Fruit fly (Drosophila melanogaster) Kc167 (cell line): Measurements from ENCODE around the gene CG14095.
"Not testable (repeated sequence)": the region's sequence is repeated elsewhere in the genome, so short reads cannot be mapped to it uniquely, and the experiment has no call there.

Source experiments
- Myc ChIP-seq: fragments of >200 bp; optimal IDR thresholded peaks from 2 replicates; lab custom pipeline; 2017; ENCODE audit warnings: missing external identifiers
- Sin3A ChIP-seq: fragments of >200 bp; optimal IDR thresholded peaks from 2 replicates; lab custom pipeline; 2018; ENCODE audit warnings: missing external identifiers
- h ChIP-seq: fragments of >200 bp; optimal IDR thresholded peaks from 3 replicates; lab custom pipeline; 2018; ENCODE audit warnings: missing external identifiers
- insv ChIP-seq: fragments of >200 bp; optimal IDR thresholded peaks from 3 replicates; lab custom pipeline; 2018; ENCODE audit warnings: missing external identifiers
- psq ChIP-seq: fragments of >200 bp; optimal IDR thresholded peaks from 2 replicates; lab custom pipeline; 2017; ENCODE audit warnings: missing external identifiers
- ttk ChIP-seq: sonication (Bioruptor generic); optimal IDR thresholded peaks from 2 replicates; lab custom pipeline; 2017; ENCODE audit warnings: missing external identifiers

The CG14095 gene

DNA sequence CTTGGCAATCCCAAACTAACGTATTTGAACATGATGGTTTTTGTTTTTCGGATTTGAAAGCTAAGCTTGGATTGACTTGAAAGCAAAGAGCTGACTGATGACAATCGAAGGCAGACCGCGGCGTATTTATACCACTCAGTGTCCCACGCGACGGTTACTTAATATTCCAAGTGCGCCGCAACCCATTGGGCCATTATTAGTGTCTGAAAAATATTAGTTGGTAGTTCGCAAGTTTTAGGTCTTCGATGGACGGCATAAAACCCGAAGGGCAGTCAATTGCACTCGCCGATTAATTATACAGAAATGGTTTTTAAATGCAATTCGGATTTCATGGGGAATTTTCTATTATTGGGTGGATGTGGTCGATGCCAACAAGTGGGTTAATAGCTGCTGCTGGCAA is at the start of gene CG14095:
TSS of gene CG14095 (minus strand) at position 101 of the 400 bp plus-strand sequence.
- no peak for TF ChIP-seq ttk
- no peak for TF ChIP-seq Sin3A
- no peak for TF ChIP-seq h (lab: Kevin White, UChicago)
- no peak for TF ChIP-seq Myc
- TF ChIP-seq psq: no peak
- TF ChIP-seq insv: no peak

DNA sequence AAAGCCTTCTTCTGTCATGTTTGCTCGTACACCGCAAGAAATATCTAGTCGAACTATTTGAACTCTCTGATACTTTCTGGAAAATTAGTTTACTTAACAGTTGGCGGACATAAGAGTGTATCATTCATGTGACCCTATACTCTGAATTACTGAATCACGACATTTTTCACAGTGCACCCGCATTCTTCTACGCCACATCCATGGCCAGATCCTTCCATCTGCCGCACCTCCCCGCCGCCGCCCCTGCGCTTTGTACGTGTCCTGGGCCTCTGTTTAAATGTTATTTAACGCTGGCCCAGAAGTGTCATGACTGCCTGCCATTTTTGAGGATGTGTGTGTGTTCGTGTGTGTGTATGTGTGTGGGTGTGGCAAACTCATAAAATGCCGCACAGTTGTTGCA is 48.1 kb upstream of the CG14095 start:
- TF ChIP-seq psq: no peak
- no peak for TF ChIP-seq insv
- TF ChIP-seq Sin3A: no peak
- no peak for TF ChIP-seq h (lab: Kevin White, UChicago)
- no peak for TF ChIP-seq ttk
- TF ChIP-seq Myc: no peak

DNA sequence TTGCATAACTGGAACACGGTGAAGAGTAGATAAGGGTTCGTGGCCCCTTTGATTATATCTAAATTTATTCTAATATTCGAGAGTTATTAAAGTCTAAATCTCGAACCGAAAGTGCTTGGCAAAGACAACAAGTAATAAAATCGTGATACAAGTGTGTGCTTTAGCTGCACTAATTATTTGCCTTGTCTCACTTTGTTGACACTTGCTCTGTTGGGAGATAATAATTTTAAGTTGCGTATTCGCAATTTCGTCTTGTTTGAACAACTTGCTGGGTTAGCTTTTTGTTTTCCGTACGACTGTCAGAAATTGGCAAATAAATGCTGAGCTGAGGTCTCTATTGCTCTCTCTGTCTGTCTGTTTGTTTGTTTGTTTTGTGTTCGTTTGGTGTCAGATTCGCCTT is 40.2 kb upstream of the CG14095 start:
- TF ChIP-seq Myc: no peak
- no peak for TF ChIP-seq insv
- no peak for TF ChIP-seq h (lab: Kevin White, UChicago)
- no peak for TF ChIP-seq ttk

DNA sequence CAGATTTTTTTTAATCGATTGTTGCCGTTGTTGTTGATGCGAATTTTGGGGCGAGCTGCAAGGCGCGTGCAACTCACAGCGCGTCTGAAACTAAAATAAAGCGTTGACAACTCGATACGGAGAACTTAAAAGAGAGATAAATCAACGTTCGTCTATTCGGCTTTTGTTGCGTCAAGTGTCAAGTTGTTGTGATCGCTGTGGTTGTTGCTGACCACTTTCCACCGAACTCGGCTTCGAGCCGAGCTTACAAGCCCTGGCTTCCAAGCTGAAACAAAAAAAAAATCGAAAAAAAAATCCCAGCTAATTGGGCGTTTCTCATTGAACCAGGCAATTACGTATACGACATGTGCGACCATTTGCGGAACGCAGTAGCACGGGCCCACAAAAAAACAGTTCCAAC is 39.2 kb upstream of the CG14095 start, which contains the start of gene CG9452:
TSS of gene CG9452 (minus strand) at position 101 of the 400 bp plus-strand sequence.
- TF ChIP-seq insv: no peak
- TF ChIP-seq Myc: no peak
- TF ChIP-seq Sin3A: no peak
- no peak for TF ChIP-seq psq
- TF ChIP-seq ttk: no peak
- no peak for TF ChIP-seq h (lab: Kevin White, UChicago)

DNA sequence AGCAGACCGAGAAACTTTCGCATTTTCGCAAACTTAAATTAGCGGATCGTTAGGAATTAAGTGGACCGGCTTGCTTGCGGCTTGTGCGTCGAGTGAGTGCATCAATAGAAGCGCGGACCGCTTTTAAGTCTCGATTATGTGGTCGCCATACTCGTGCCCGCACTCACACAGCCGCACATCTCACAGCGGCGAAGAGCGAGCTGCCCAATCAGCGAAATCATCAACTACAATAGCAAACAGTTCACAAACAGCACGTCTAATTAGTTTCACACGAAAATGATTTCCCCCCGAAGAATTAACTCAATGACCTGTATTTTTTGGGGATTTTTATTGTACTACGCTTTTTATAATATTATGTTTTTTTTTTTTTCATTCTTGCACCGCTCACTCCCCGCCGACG is 36.1 kb upstream of the CG14095 start, which contains the start of gene CG9451:
TSS of gene CG9451 (minus strand) at position 101 of the 400 bp plus-strand sequence.
- TF ChIP-seq Sin3A (no peak), ttk (no peak)

DNA sequence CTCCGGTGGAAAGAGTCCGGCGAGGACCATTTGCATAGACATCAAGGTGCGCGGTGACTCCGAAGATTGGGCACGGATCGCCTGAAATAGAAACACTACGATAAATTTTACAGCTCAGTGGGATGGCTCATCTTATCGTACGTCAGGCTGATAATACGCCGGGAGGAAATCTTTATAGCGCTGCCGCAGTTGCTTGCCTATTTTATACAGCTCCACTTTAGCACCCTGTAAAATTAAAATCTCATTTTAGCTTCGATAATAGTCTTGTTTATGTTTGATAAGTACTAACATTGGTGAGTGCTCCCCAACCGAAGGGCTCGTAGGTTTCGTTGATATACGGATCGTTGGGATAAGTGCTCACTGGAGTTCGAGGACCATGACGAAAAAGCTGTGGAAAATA is 34.8 kb upstream of the CG14095 start:
- no peak for TF ChIP-seq h (lab: Kevin White, UChicago)
- TF ChIP-seq ttk: no peak
- TF ChIP-seq Myc: no peak
- no peak for TF ChIP-seq Sin3A
- TF ChIP-seq psq: no peak
- no peak for TF ChIP-seq insv

DNA sequence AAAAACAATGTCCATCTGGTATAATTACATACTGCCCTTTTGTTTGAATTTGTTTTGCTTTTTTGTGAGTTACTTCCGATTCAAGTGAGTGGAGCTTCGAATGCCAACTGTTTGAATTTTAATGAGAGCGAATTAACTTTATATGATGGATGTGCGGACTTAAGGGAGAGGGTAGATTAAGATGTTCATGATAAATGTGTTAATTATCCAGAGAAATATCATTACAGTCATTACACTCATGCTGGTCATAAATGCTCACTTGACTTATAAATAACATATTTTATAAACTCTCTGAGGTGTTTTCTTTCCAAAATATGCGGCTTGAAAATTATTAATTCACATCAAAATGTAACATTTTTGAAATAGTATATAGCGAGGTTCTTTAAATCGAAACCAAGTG is 33.1 kb upstream of the CG14095 start, which contains the start of gene CG9449:
TSS of gene CG9449 (minus strand) at position 101 of the 400 bp plus-strand sequence.
- no peak for TF ChIP-seq Sin3A
- TF ChIP-seq Myc: no peak
- TF ChIP-seq insv: no peak
- no peak for TF ChIP-seq psq
- no peak for TF ChIP-seq ttk
- TF ChIP-seq h (lab: Kevin White, UChicago): no peak

DNA sequence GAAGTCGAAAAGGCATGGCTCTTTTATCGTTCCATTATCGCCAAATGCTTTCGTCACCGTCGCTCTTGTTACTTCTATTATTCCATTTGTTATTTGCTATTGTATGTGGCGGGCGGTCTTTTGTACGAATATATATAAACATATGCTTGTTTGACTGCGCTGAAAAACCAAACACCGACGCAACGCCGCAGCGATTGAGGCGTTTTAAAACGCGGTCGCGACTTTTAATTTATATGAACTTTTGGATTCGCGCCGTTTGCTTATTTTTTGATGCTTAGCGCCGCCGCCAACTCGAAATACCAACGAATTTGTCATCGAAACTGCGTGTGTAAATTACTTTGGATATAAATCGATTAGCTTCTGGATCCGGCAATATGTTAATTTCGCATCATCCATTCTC is 32.6 kb upstream of the CG14095 start:
- TF ChIP-seq Sin3A: no peak
- TF ChIP-seq insv: no peak
- TF ChIP-seq h (lab: Kevin White, UChicago): no peak
- TF ChIP-seq Myc: no peak
- no peak for TF ChIP-seq ttk
- TF ChIP-seq psq: no peak

DNA sequence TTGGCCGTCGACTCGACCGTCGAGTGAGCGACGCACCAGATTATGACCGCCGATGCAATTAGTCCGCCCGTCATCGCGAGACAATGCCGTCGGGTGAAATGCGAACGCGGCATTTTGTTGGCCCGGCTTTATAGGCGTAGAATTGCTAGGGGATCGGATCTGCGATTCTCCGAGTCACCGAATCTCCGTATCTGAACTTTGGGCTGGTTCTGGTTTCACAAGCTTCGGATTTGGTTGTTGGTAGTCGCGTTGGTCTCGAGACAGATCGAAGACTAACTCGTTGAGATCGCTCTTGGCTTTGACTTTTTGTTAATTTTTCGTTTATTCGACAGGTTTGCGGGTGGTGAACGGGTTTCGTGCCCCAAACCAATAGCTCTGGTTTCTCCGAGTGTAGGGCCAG is 32.0 kb upstream of the CG14095 start:
- TF ChIP-seq h (lab: Kevin White, UChicago) (no peak), Myc (no peak), psq (no peak), ttk (no peak), insv (no peak), Sin3A (no peak)

DNA sequence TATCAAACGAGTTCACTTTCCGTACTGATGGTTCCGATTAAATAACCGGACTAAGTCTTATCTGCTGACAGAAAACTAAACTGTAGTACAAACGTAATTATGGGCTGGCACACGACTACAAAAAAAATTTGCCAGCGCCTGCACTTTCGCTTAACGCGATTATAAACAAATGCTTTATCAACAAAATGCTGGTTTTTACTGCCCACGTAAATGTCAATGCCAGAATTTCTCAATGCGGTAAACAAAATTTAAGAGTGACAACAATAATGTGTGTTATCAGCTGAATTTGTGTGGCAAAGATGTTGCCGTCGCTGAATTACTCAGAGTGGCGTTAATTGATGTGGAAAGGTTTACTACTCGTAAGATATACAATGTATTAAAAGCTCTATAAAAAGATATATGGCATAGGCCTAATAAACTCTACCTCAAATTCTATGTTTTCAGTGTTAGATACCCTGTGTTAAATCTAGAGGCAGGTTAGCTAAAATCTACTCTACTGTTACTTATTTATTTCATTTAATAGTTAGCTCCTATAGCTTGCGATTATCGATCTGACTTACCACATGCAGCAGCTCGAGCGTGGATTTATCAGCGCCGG is 31.5 kb upstream of the CG14095 start:
- no peak for TF ChIP-seq insv
- TF ChIP-seq h (lab: Kevin White, UChicago): no peak
- TF ChIP-seq ttk: no peak
- TF ChIP-seq psq: no peak
- no peak for TF ChIP-seq Myc
- no peak for TF ChIP-seq Sin3A

DNA sequence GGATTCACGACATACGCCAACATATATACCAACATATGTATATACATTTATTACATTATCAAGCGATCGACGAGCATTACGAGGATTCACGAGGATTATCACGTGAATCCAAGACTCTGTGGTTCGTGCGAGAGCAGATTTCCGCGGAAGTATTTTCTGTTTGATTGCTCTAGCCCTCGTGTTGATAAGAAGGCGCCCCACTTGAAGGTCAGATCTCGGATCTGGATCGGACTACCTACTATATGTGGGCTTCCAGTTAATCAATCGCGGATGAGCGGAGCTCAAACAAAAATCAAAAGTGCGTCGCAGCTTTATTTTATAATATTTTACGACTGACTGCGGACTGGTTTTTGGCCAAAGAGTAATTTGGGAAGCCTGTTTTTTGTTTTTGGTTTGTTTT is 30.4 kb upstream of the CG14095 start:
- TF ChIP-seq ttk: no peak
- TF ChIP-seq Myc: no peak
- TF ChIP-seq insv: no peak
- TF ChIP-seq Sin3A: no peak
- no peak for TF ChIP-seq psq
- no peak for TF ChIP-seq h (lab: Kevin White, UChicago)

DNA sequence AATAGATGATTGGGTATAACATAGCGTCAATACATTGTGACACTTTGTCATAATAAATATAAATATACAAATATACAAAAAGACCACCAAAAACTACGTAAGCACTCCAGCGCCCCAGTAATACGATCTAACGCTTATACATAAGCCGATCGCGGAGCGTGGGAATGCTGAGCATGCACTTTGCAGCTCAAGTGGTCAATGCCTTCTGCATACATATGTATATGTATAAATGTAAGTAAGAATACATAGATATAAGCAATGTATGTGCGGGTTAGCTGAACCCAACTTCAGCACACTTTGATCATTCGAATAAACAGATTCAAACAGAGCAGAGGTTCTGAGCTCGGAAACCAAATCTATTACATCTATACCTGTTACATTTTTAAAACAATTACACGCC is 22.7 kb upstream of the CG14095 start, which contains the start of gene CG32212:
TSS of gene CG32212 (plus strand) at position 301 of the 400 bp plus-strand sequence.
- not testable (repeated sequence) for TF ChIP-seq h (lab: Kevin White, UChicago); ttk; Myc

DNA sequence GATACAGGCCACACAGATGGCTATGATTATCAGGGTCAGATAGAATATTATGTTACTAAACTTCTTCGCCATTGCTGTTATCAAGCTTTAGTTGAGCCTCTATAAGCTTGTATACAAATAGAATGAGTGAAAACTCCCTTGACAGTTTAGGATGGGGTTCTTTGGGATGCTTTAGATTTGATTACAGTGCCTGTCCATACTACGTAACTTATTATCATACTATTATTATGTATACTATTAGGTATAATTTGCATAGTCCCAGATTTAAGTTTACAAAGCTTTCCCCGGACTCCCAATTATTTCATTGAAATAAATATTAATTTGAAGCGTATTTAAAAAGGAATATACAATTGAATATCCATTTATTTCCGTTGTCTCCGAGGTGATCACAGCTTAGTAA is 21.8 kb upstream of the CG14095 start, which contains the start of gene brv1:
TSS of gene brv1 (minus strand) at position 101 of the 400 bp plus-strand sequence.
- TF ChIP-seq Sin3A (no peak), insv (no peak), psq (no peak), h (lab: Kevin White, UChicago) (no peak), Myc (no peak), ttk (no peak)

DNA sequence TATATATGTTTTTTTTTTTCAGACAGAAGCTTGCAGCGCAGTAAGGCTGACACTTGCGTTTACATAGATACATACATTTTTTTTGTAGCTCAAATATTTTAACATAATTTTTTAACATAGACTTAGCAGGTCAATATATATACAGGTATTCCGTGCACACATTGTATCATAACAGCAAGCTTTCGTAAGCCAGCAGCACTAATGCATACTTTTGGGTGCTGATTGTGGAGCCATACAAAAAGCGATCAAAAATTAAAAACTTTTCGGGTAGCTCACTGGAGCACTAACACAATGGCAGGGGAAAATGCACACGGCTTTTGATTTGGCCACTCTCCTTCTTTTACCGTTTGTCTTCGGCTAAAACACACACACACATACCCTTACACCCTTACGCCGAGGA is 18.4 kb upstream of the CG14095 start:
- no peak for TF ChIP-seq insv
- no peak for TF ChIP-seq psq
- no peak for TF ChIP-seq Sin3A
- TF ChIP-seq Myc: no peak
- no peak for TF ChIP-seq h (lab: Kevin White, UChicago)
- no peak for TF ChIP-seq ttk

DNA sequence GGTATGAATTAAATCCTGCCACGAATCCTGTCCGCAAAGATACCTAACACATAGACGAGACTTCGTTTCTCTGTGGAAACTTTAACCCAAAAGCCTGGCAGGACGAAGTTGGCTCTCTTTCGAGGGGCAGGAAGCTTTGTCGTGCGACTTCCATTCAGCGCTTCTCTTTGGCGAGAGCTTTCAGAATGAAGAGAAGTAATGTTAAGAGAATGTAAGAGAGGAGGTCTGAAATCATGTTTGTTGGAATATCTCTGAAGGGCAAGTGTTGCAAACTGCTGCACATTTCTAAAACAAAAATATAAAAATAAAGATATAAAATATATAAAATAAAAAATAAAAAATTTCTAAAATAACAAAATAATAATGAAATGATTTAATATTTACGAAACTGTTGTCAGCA is 17.5 kb upstream of the CG14095 start:
- TF ChIP-seq h (lab: Kevin White, UChicago) (no peak), psq (no peak), ttk (no peak), Myc (no peak), insv (no peak), Sin3A (no peak)
